Worm (Caenorhabditis elegans) whole organism, late embryonic: ENCODE data around the gene clec-67.

ENCODE experiments used
- ama-1 ChIP-seq: fragments of 150-350 bp; optimal IDR thresholded peaks from 2 replicates; lab custom pipeline; 2014
- ceh-22 ChIP-seq: sonication (generic microtip); optimal IDR thresholded peaks from 2 replicates; lab custom pipeline; 2017; ENCODE audit warnings: missing biosample characterization, missing genetic modification characterization
- fkh-10 ChIP-seq: fragments of 150-350 bp; optimal IDR thresholded peaks from 2 replicates; lab custom pipeline; 2014; ENCODE audit warnings: missing biosample characterization, missing genetic modification reagents, missing genetic modification characterization
- nfya-1 ChIP-seq: sonication (generic microtip); optimal IDR thresholded peaks from 2 replicates; lab custom pipeline; 2017; ENCODE audit warnings: missing genetic modification characterization, mild to moderate bottlenecking, missing compliant biosample characterization, antibody characterized with exemption, moderate library complexity
- pqm-1 ChIP-seq: sonication (generic microtip); optimal IDR thresholded peaks from 2 replicates; lab custom pipeline; 2016; ENCODE audit warnings: missing genetic modification characterization, missing compliant biosample characterization

DNA sequence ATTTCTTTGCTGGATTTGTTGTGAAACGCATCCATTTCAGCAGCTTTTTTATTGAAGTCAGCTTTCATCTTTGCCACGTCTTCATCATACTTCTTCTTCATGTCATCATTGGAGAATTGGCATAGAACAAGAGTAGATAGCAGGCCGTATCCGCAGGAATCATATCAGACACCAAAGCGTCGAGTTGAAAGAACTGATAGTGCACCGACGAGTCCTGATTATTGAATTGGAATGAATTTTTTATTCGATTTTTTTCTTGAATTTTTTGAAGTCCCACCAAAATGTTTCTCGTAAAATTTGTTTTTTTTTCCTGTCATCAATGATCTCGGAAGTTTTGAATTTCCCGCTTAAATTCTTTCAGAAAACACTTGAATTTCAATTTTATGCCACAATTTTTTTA is 15.6 kb upstream of the clec-67 start, which contains the start of gene F56D6.11:
- TF ChIP-seq ceh-22 (no peak), nfya-1 (no peak), ama-1 (lab: Kevin White, UChicago) (no peak), pqm-1 (tag; lab: Kevin White, UChicago) (no peak), fkh-10 (GFP tag; lab: Kevin White, UChicago) (no peak)
